Worm (Caenorhabditis elegans): ENCODE measurements around the gene C14B4.2.

- TF ChIP-seq dao-5 (tag; optimal IDR thresholded peaks at IDR 0.05) = no peak
- TF ChIP-seq W03F9.2 (tag; optimal IDR thresholded peaks at IDR 0.05) = no peak
- no peak for TF ChIP-seq him-1 (tag; optimal IDR thresholded peaks at IDR 0.05)
Measured at ce11 chrV:19355219-19355618, 7.2 kb downstream of the C14B4.2 start.

Measured in whole organism, L4/young adult.